Worm (Caenorhabditis elegans) whole organism, L2 larva: ENCODE measurements around the gene hpo-36.

ENCODE experiments used
- ZK546.5 ChIP-seq: sonication (generic microtip); optimal IDR thresholded peaks from 2 replicates; lab custom pipeline; 2017; ENCODE audit warnings: missing biosample characterization, missing genetic modification characterization
- alr-1 ChIP-seq: fragments of 150-350 bp; optimal IDR thresholded peaks from 2 replicates; lab custom pipeline; 2014; ENCODE audit warnings: missing biosample characterization, missing genetic modification characterization
- ama-1 ChIP-seq: fragments of 150-350 bp; optimal IDR thresholded peaks from 2 replicates; lab custom pipeline; 2018; ENCODE audit warnings: inconsistent platforms
- ceh-16 ChIP-seq: fragments of 150-350 bp; optimal IDR thresholded peaks from 2 replicates; lab custom pipeline; 2014; ENCODE audit warnings: missing biosample characterization, missing genetic modification characterization
- lin-39 ChIP-seq: fragments of 150-350 bp; optimal IDR thresholded peaks from 2 replicates; lab custom pipeline; 2014; ENCODE audit warnings: missing biosample characterization, missing genetic modification reagents, missing genetic modification characterization
- nhr-11 ChIP-seq: fragments of 150-350 bp; optimal IDR thresholded peaks from 2 replicates; lab custom pipeline; 2014; ENCODE audit warnings: missing biosample characterization, missing genetic modification characterization
- nhr-12 ChIP-seq: fragments of 150-350 bp; optimal IDR thresholded peaks from 2 replicates; lab custom pipeline; 2014; ENCODE audit warnings: missing biosample characterization, missing genetic modification characterization
- nhr-25 ChIP-seq: fragments of 150-350 bp; sonication (generic microtip); optimal IDR thresholded peaks from 3 replicates; lab custom pipeline; 2014; ENCODE audit warnings: missing biosample characterization, missing genetic modification characterization
- sem-4 ChIP-seq: fragments of 150-350 bp; optimal IDR thresholded peaks from 2 replicates; lab custom pipeline; 2014; ENCODE audit warnings: missing biosample characterization, missing genetic modification reagents, missing genetic modification characterization
- skn-1 ChIP-seq: sonication (generic microtip); optimal IDR thresholded peaks from 2 replicates; lab custom pipeline; 2017; ENCODE audit warnings: missing biosample characterization, missing genetic modification characterization
- snpc-4 ChIP-seq: fragments of 150-350 bp; optimal IDR thresholded peaks from 2 replicates; lab custom pipeline; 2014; ENCODE audit warnings: missing biosample characterization, missing genetic modification characterization
- unc-39 ChIP-seq: fragments of 150-350 bp; optimal IDR thresholded peaks from 2 replicates; lab custom pipeline; 2014; ENCODE audit warnings: missing biosample characterization, missing genetic modification characterization
- unc-62 ChIP-seq: fragments of 150-350 bp; optimal IDR thresholded peaks from 2 replicates; lab custom pipeline; 2014; ENCODE audit warnings: missing biosample characterization, missing genetic modification reagents, missing genetic modification characterization
- ztf-11 ChIP-seq: sonication (generic microtip); optimal IDR thresholded peaks from 2 replicates; lab custom pipeline; 2017; ENCODE audit warnings: missing biosample characterization, missing genetic modification characterization

- TF ChIP-seq ama-1 (lab: Kevin White, UChicago) (no peak), unc-39 (no peak), snpc-4 (tag; lab: Kevin White, UChicago) (no peak), nhr-25 (no peak), lin-39 (tag; lab: Kevin White, UChicago) (no peak), skn-1 (tag; lab: Kevin White, UChicago) (no peak), ztf-11 (tag; lab: Kevin White, UChicago) (no peak), nhr-12 (tag; lab: Kevin White, UChicago) (no peak), nhr-11 (tag; lab: Kevin White, UChicago) (no peak), ZK546.5 (no peak), unc-62 (GFP tag; lab: Kevin White, UChicago) (no peak), sem-4 (tag; lab: Kevin White, UChicago) (no peak), alr-1 (tag; lab: Kevin White, UChicago) (no peak), ceh-16 (tag; lab: Kevin White, UChicago) (no peak)
Observed at ce11 chrV:3718507-3718906, 20.7 kb downstream of the hpo-36 start.
